Worm (Caenorhabditis elegans) whole organism, midembryonic: ENCODE measurements around the gene idpp-13.

Experiments
- T22C8.4 ChIP-seq: fragments of 200-800 bp; sonication (Bioruptor generic); IDR thresholded peaks from 2 replicates; pipeline ENCODE4 v1.3.6; 2022; ENCODE audit warnings: missing genetic modification characterization, missing compliant biosample characterization
- cog-1 ChIP-seq: sonication (generic microtip); optimal IDR thresholded peaks from 2 replicates; lab custom pipeline; 2016; ENCODE audit warnings: missing genetic modification characterization, missing compliant biosample characterization
- flt-1 ChIP-seq: fragments of 200-800 bp; sonication (Bioruptor generic); IDR thresholded peaks from 2 replicates; pipeline ENCODE4 v1.3.6; 2022; ENCODE audit warnings: missing genetic modification characterization, missing compliant biosample characterization
- klf-2 ChIP-seq: fragments of 200-800 bp; sonication (Bioruptor generic); conservative IDR thresholded peaks from 2 replicates; pipeline ENCODE4 v1.3.6; 2022; ENCODE audit warnings: missing genetic modification reagents, missing genetic modification characterization, missing compliant biosample characterization
- med-1 ChIP-seq: sonication (generic microtip); optimal IDR thresholded peaks from 2 replicates; lab custom pipeline; 2017; ENCODE audit warnings: missing genetic modification characterization, mild to moderate bottlenecking, missing compliant biosample characterization, antibody characterized with exemption, missing genetic modification reagents; ENCODE audit not compliant: insufficient read depth
- ref-1 ChIP-seq: fragments of 200-800 bp; sonication (Bioruptor generic); conservative IDR thresholded peaks from 2 replicates; pipeline ENCODE4 v1.3.6; 2022; ENCODE audit warnings: missing genetic modification reagents, missing genetic modification characterization, missing compliant biosample characterization
- tab-1 ChIP-seq: fragments of 200-800 bp; sonication (Bioruptor generic); IDR thresholded peaks from 2 replicates; pipeline ENCODE4 v1.3.6; 2022; ENCODE audit warnings: missing genetic modification characterization, missing compliant biosample characterization
- ztf-23 ChIP-seq: fragments of 200-800 bp; sonication (Bioruptor generic); IDR thresholded peaks from 2 replicates; pipeline ENCODE4 v1.3.6; 2022; ENCODE audit warnings: missing genetic modification reagents, missing genetic modification characterization, missing compliant biosample characterization
- ztf-29 ChIP-seq: fragments of 200-800 bp; sonication (Bioruptor generic); IDR thresholded peaks from 2 replicates; pipeline ENCODE4 v1.3.6; 2022; ENCODE audit warnings: missing genetic modification reagents, missing genetic modification characterization, missing compliant biosample characterization

The idpp-13 gene

ce11 chrIII:888983-889549 is 27.7 kb downstream of the idpp-13 start:
- TF ChIP-seq ztf-23 (GFP tag; lab: Robert Waterston, UW) (no peak), cog-1 (no peak), ref-1 (GFP tag; lab: Robert Waterston, UW) (no peak)

- TF ChIP-seq cog-1 (peak; percentile 75), flt-1 (GFP tag; lab: Robert Waterston, UW) (0 out of 2 replicates have a peak, but pooled peaks have one; percentile 34), klf-2 (no peak), T22C8.4 (GFP tag; lab: Robert Waterston, UW) (peak; percentile 90), tab-1 (GFP tag; lab: Robert Waterston, UW) (no peak)
These were observed 28.9 kb downstream of the idpp-13 start for ce11 chrIII:887874-888299.

ce11 chrIII:886726-887125 is 30.1 kb downstream of the idpp-13 start, which contains the start of gene zer-1:
zer-1 (minus strand) TSS chrIII:886793.
- TF ChIP-seq ref-1 (GFP tag; lab: Robert Waterston, UW) (no peak), ztf-29 (GFP tag; lab: Robert Waterston, UW) (no peak)

ce11 chrIII:883595-883994 is 33.2 kb downstream of the idpp-13 start:
- TF ChIP-seq tab-1 (GFP tag; lab: Robert Waterston, UW) (no peak), cog-1 (no peak), med-1 (GFP tag; lab: Kevin White, UChicago) (no peak), ztf-29 (GFP tag; lab: Robert Waterston, UW) (no peak), ref-1 (GFP tag; lab: Robert Waterston, UW) (no peak), ztf-23 (GFP tag; lab: Robert Waterston, UW) (no peak), T22C8.4 (GFP tag; lab: Robert Waterston, UW) (no peak), flt-1 (GFP tag; lab: Robert Waterston, UW) (no peak), klf-2 (no peak)

- TF ChIP-seq klf-2, result no peak
These were observed 35.3 kb downstream of the idpp-13 start for ce11 chrIII:881460-881859.

- TF ChIP-seq ref-1 (GFP tag; lab: Robert Waterston, UW) (no peak), ztf-29 (GFP tag; lab: Robert Waterston, UW) (no peak), klf-2 (no peak), ztf-23 (GFP tag; lab: Robert Waterston, UW) (no peak)
These were observed 36.0 kb downstream of the idpp-13 start for ce11 chrIII:880840-881239.

ce11 chrIII:879634-880033 is 37.2 kb downstream of the idpp-13 start, which contains the start of the genes T24C4.5 and ucr-2.3:
T24C4.5 (minus strand) TSS chrIII:879734.
ucr-2.3 (plus strand) TSS chrIII:879860.
- TF ChIP-seq T22C8.4 (GFP tag; lab: Robert Waterston, UW) (no peak), tab-1 (GFP tag; lab: Robert Waterston, UW) (no peak), cog-1 (no peak), klf-2 (no peak)

- no peak for TF ChIP-seq ztf-29 (GFP tag; lab: Robert Waterston, UW)
- no peak for TF ChIP-seq tab-1 (GFP tag; lab: Robert Waterston, UW)
- no peak for TF ChIP-seq T22C8.4 (GFP tag; lab: Robert Waterston, UW)
- no peak for TF ChIP-seq ztf-23 (GFP tag; lab: Robert Waterston, UW)
- TF ChIP-seq med-1 (GFP tag; lab: Kevin White, UChicago), result no peak
- no peak for TF ChIP-seq ref-1 (GFP tag; lab: Robert Waterston, UW)
- no peak for TF ChIP-seq cog-1
- no peak for TF ChIP-seq klf-2
- TF ChIP-seq flt-1 (GFP tag; lab: Robert Waterston, UW), result no peak
These were observed 43.4 kb downstream of the idpp-13 start, which contains the start of gene clc-19 for ce11 chrIII:873432-873831. clc-19 (minus strand) TSS chrIII:873566.

- TF ChIP-seq med-1 (GFP tag; lab: Kevin White, UChicago) (no peak), flt-1 (GFP tag; lab: Robert Waterston, UW) (no peak), cog-1 (no peak), T22C8.4 (GFP tag; lab: Robert Waterston, UW) (no peak), ref-1 (GFP tag; lab: Robert Waterston, UW) (no peak), klf-2 (no peak), tab-1 (GFP tag; lab: Robert Waterston, UW) (no peak), ztf-29 (GFP tag; lab: Robert Waterston, UW) (no peak), ztf-23 (GFP tag; lab: Robert Waterston, UW) (no peak)
These were observed 44.4 kb downstream of the idpp-13 start, which contains the start of the genes T24C4.3 and clc-20 for ce11 chrIII:872373-872772. T24C4.3 (minus strand) TSS chrIII:872473. clc-20 (plus strand) TSS chrIII:872583.

ce11 chrIII:870555-870954 is 46.2 kb downstream of the idpp-13 start:
- TF ChIP-seq ztf-29 (GFP tag; lab: Robert Waterston, UW), result no peak
- no peak for TF ChIP-seq T22C8.4 (GFP tag; lab: Robert Waterston, UW)
- no peak for TF ChIP-seq flt-1 (GFP tag; lab: Robert Waterston, UW)
- no peak for TF ChIP-seq ztf-23 (GFP tag; lab: Robert Waterston, UW)
- no peak for TF ChIP-seq cog-1
- no peak for TF ChIP-seq tab-1 (GFP tag; lab: Robert Waterston, UW)
- no peak for TF ChIP-seq med-1 (GFP tag; lab: Kevin White, UChicago)
- TF ChIP-seq ref-1 (GFP tag; lab: Robert Waterston, UW), result no peak

- TF ChIP-seq klf-2 (no peak), ztf-23 (GFP tag; lab: Robert Waterston, UW) (no peak), T22C8.4 (GFP tag; lab: Robert Waterston, UW) (0 out of 2 replicates have a peak, but pooled peaks have one; percentile 19), flt-1 (GFP tag; lab: Robert Waterston, UW) (no peak), med-1 (GFP tag; lab: Kevin White, UChicago) (no peak)
These were observed 46.9 kb downstream of the idpp-13 start, which contains the start of gene T24C4.2 for ce11 chrIII:869869-870268. T24C4.2 (minus strand) TSS chrIII:869969.
